Worm (Caenorhabditis elegans) whole organism, early embryonic: ENCODE results near the gene clec-266.

Experiments
- B0310.2 ChIP-seq: sonication (generic microtip); optimal IDR thresholded peaks from 2 replicates; lab custom pipeline; 2016; ENCODE audit warnings: mild to moderate bottlenecking, missing genetic modification characterization, missing compliant biosample characterization
- F13C5.2 ChIP-seq: sonication (generic microtip); optimal IDR thresholded peaks from 2 replicates; lab custom pipeline; 2017; ENCODE audit warnings: mild to moderate bottlenecking, missing genetic modification characterization, inconsistent platforms, missing compliant biosample characterization
- ama-1 ChIP-seq: fragments of 150-350 bp; optimal IDR thresholded peaks from 2 replicates; lab custom pipeline; 2014
- ceh-13 ChIP-seq: fragments of 200-800 bp; sonication (Bioruptor generic); optimal IDR thresholded peaks from 2 replicates; lab custom pipeline; 2018; ENCODE audit warnings: mild to moderate bottlenecking, missing genetic modification characterization, missing compliant biosample characterization
- ceh-36 ChIP-seq: sonication (generic microtip); optimal IDR thresholded peaks from 2 replicates; lab custom pipeline; 2016; ENCODE audit warnings: missing genetic modification characterization, inconsistent platforms, missing compliant biosample characterization
- ets-7 ChIP-seq: sonication (generic microtip); optimal IDR thresholded peaks from 2 replicates; lab custom pipeline; 2016; ENCODE audit warnings: missing genotype, missing genetic modification characterization, missing compliant biosample characterization
- flt-1 ChIP-seq: fragments of 200-800 bp; sonication (Bioruptor generic); IDR thresholded peaks from 2 replicates; pipeline ENCODE4 v1.3.6; 2022; ENCODE audit warnings: missing genetic modification characterization, missing compliant biosample characterization
- hmbx-1 ChIP-seq: sonication (generic microtip); optimal IDR thresholded peaks from 2 replicates; lab custom pipeline; 2016; ENCODE audit warnings: mild to moderate bottlenecking, missing genetic modification characterization, missing compliant biosample characterization
- hmg-4 ChIP-seq: fragments of 200-800 bp; sonication (Bioruptor generic); optimal IDR thresholded peaks from 2 replicates; lab custom pipeline; 2018; ENCODE audit warnings: mild to moderate bottlenecking, missing genetic modification characterization, missing compliant biosample characterization
- hnd-1 ChIP-seq: sonication (generic microtip); optimal IDR thresholded peaks from 2 replicates; lab custom pipeline; 2016; ENCODE audit warnings: missing genetic modification characterization, missing compliant biosample characterization
- pes-1 ChIP-seq: fragments of 200-800 bp; sonication (Bioruptor generic); IDR thresholded peaks from 2 replicates; pipeline ENCODE4 v1.3.6; 2022; ENCODE audit warnings: missing genetic modification reagents, missing genetic modification characterization, missing compliant biosample characterization
- scrt-1 ChIP-seq: fragments of 200-800 bp; sonication (Bioruptor generic); IDR thresholded peaks from 2 replicates; pipeline ENCODE4 v1.3.6; 2022; ENCODE audit warnings: missing genetic modification characterization, missing compliant biosample characterization
- sea-1 ChIP-seq: fragments of 200-800 bp; sonication (Bioruptor generic); conservative IDR thresholded peaks from 2 replicates; pipeline ENCODE4 v1.3.6; 2022; ENCODE audit warnings: missing genetic modification characterization, missing compliant biosample characterization
- tra-4 ChIP-seq: sonication (generic microtip); optimal IDR thresholded peaks from 2 replicates; lab custom pipeline; 2017; ENCODE audit warnings: missing genetic modification characterization, missing compliant biosample characterization

- TF ChIP-seq ama-1 (lab: Kevin White, UChicago): no peak
- no peak for TF ChIP-seq flt-1 (GFP tag; lab: Robert Waterston, UW)
- no peak for TF ChIP-seq scrt-1 (GFP tag; lab: Robert Waterston, UW)
- no peak for TF ChIP-seq pes-1 (GFP tag; lab: Robert Waterston, UW)
- TF ChIP-seq sea-1 (GFP tag; lab: Robert Waterston, UW): no peak
- TF ChIP-seq tra-4 (tag; lab: Kevin White, UChicago): no peak
- TF ChIP-seq hmbx-1 (tag; lab: Kevin White, UChicago): no peak
- no peak for TF ChIP-seq hnd-1
- TF ChIP-seq ets-7: no peak
- TF ChIP-seq ceh-13 (GFP tag; lab: Kevin White, UChicago): no peak
- TF ChIP-seq F13C5.2: no peak
- no peak for TF ChIP-seq B0310.2 (tag; lab: Kevin White, UChicago)
- no peak for TF ChIP-seq hmg-4
- no peak for TF ChIP-seq ceh-36 (tag; lab: Kevin White, UChicago)
Observed at ce11 chrX:6656770-6657169, 34.1 kb upstream of the clec-266 start.
